Worm (Caenorhabditis elegans): ENCODE results near the gene W03B1.9.

Gene W03B1.9

ce11 chrIV:4393488-4393887 lies 36.7 kb upstream of the W03B1.9 start:
- TF ChIP-seq nhr-77 (tag; optimal IDR thresholded peaks at IDR 0.05) (no peak), ceh-16 (tag; optimal IDR thresholded peaks at IDR 0.05) (no peak), unc-62 (GFP tag; optimal IDR thresholded peaks at IDR 0.05) (no peak), unc-55 (GFP tag; optimal IDR thresholded peaks at IDR 0.05) (no peak), mdl-1 (tag; optimal IDR thresholded peaks at IDR 0.05) (no peak), nhr-6 (tag; optimal IDR thresholded peaks at IDR 0.05) (no peak), nhr-11 (tag; optimal IDR thresholded peaks at IDR 0.05) (no peak), unc-39 (tag; optimal IDR thresholded peaks at IDR 0.05) (no peak), nhr-237 (tag; optimal IDR thresholded peaks at IDR 0.05) (no peak), lin-11 (tag; optimal IDR thresholded peaks at IDR 0.05) (no peak), zag-1 (tag; optimal IDR thresholded peaks at IDR 0.05) (no peak)

DNA sequence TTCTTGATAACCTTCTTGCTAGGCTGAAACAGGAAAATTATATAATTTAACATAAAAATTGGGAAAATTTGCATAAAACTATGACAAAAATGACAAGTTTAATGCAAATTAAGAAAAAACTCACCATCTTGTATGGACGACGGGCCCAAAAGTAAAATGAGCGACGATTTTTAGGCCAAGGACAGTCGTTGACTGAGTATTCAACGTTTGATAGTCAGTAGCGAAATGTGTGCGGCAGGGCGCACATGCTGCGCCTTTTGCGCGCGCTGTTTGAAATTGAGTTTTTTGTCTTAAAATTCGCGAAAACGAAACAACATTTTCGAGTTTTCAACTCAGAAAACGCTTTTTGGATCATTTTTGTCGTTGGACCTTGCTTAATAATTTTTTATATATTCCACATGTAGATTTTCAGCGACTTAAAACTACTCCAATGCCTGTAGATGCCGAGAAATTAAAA lies 33.7 kb upstream of the W03B1.9 start, which contains the start of the genes rpl-7A and set-21:
rpl-7A (minus strand) TSS at position 153 of the 457 bp plus-strand sequence.
set-21 (plus strand) TSS at position 407 of the 457 bp plus-strand sequence.
- TF ChIP-seq mdl-1 (tag; optimal IDR thresholded peaks at IDR 0.05) (peak in 1 of 2 experiments; percentile 52), ztf-4 (tag; optimal IDR thresholded peaks at IDR 0.05) (peak; percentile 84), nhr-21 (tag; optimal IDR thresholded peaks at IDR 0.05) (peak; percentile 93), sma-9 (GFP tag; optimal IDR thresholded peaks at IDR 0.05) (peak; percentile 96), sma-9 (tag; optimal IDR thresholded peaks at IDR 0.05) (no peak), mbf-1 (tag; optimal IDR thresholded peaks at IDR 0.05) (no peak), fos-1 (tag; optimal IDR thresholded peaks at IDR 0.05) (peak; percentile 80), nhr-6 (tag; optimal IDR thresholded peaks at IDR 0.05) (peak; percentile 78), lsy-2 (tag; optimal IDR thresholded peaks at IDR 0.05) (peak; percentile 91 to 97), nhr-129 (tag; optimal IDR thresholded peaks at IDR 0.05) (peak; percentile 89), sma-3 (GFP tag; optimal IDR thresholded peaks at IDR 0.05) (peak; percentile 98), nhr-237 (tag; optimal IDR thresholded peaks at IDR 0.05) (peak; percentile 78), crh-2 (tag; optimal IDR thresholded peaks at IDR 0.05) (peak; percentile 90), sem-4 (tag; optimal IDR thresholded peaks at IDR 0.05) (peak; percentile 90), lin-11 (tag; optimal IDR thresholded peaks at IDR 0.05) (peak; percentile 83), dmd-4 (tag; optimal IDR thresholded peaks at IDR 0.05) (no peak), Y55F3AM.14 (GFP tag; optimal IDR thresholded peaks at IDR 0.05) (peak; percentile 94), R02D3.7 (tag; optimal IDR thresholded peaks at IDR 0.05) (peak; percentile 58), nhr-12 (tag; optimal IDR thresholded peaks at IDR 0.05) (no peak), nhr-10 (tag; optimal IDR thresholded peaks at IDR 0.05) (no peak), unc-55 (GFP tag; optimal IDR thresholded peaks at IDR 0.05) (peak; percentile 88), snpc-4 (tag; optimal IDR thresholded peaks at IDR 0.05) (peak; percentile 63), ZK546.5 (tag; optimal IDR thresholded peaks at IDR 0.05) (peak; percentile 87), C34F6.9 (tag; optimal IDR thresholded peaks at IDR 0.05) (peak; percentile 83), F13H6.1 (tag; optimal IDR thresholded peaks at IDR 0.05) (peak; percentile 95), nhr-25 (tag; optimal IDR thresholded peaks at IDR 0.05) (peak; percentile 95), nhr-77 (tag; optimal IDR thresholded peaks at IDR 0.05) (peak; percentile 62), elt-1 (tag; optimal IDR thresholded peaks at IDR 0.05) (no peak), lin-13 (GFP tag; optimal IDR thresholded peaks at IDR 0.05) (peak; percentile 92), aly-2 (tag; optimal IDR thresholded peaks at IDR 0.05) (no peak), alr-1 (tag; optimal IDR thresholded peaks at IDR 0.05) (no peak), ceh-16 (tag; optimal IDR thresholded peaks at IDR 0.05) (peak; percentile 19), gmeb-1 (tag; optimal IDR thresholded peaks at IDR 0.05) (peak; percentile 94), skn-1 (tag; optimal IDR thresholded peaks at IDR 0.05) (peak; percentile 60), mab-5 (tag; optimal IDR thresholded peaks at IDR 0.05) (peak; percentile 89), ceh-82 (tag; optimal IDR thresholded peaks at IDR 0.05) (peak; percentile 86), blmp-1 (tag; optimal IDR thresholded peaks at IDR 0.05; ENCODE audit: insufficient read depth) (peak; percentile 57), egl-27 (tag; optimal IDR thresholded peaks at IDR 0.05) (peak; percentile 51), unc-39 (tag; optimal IDR thresholded peaks at IDR 0.05) (no peak), zag-1 (tag; optimal IDR thresholded peaks at IDR 0.05) (peak; percentile 78)

ce11 chrIV:4386351-4386750 lies 29.6 kb upstream of the W03B1.9 start, which contains the start of gene tald-1:
tald-1 (plus strand) TSS chrIV:4386651.
- no peak for TF ChIP-seq nhr-77 (tag; optimal IDR thresholded peaks at IDR 0.05)
- TF ChIP-seq egl-27 (tag; optimal IDR thresholded peaks at IDR 0.05) = no peak
- TF ChIP-seq unc-55 (GFP tag; optimal IDR thresholded peaks at IDR 0.05) = no peak
- no peak for TF ChIP-seq sma-3 (GFP tag; optimal IDR thresholded peaks at IDR 0.05)
- TF ChIP-seq ZK546.5 (tag; optimal IDR thresholded peaks at IDR 0.05) = no peak
- peak; percentile 47 for TF ChIP-seq fos-1 (tag; optimal IDR thresholded peaks at IDR 0.05)
- no peak for TF ChIP-seq nhr-21 (tag; optimal IDR thresholded peaks at IDR 0.05)
- TF ChIP-seq nhr-129 (tag; optimal IDR thresholded peaks at IDR 0.05) = no peak

All from whole organism, L2 larva.